Fruit fly (Drosophila melanogaster) whole organism, embryonic: ENCODE measurements around the gene CG33490.

ENCODE experiments used
- C15 ChIP-seq: fragments of 200-800 bp; sonication (Bioruptor generic); IDR thresholded peaks from 3 replicates; pipeline ENCODE4 v1.3.6; 2022; ENCODE audit warnings: missing biosample characterization, missing genetic modification characterization
- CG10274 ChIP-seq: fragments of 200-800 bp; sonication (Bioruptor generic); optimal IDR thresholded peaks from 3 replicates; lab custom pipeline; 2017; ENCODE audit warnings: missing biosample characterization, mild to moderate bottlenecking, missing genetic modification characterization
- CG10543 ChIP-seq: fragments of 200-800 bp; sonication (Bioruptor generic); optimal IDR thresholded peaks from 3 replicates; lab custom pipeline; 2017; ENCODE audit warnings: missing biosample characterization, mild to moderate bottlenecking, missing genetic modification characterization, moderate library complexity
- CG10654 ChIP-seq: fragments of 200-800 bp; sonication (Bioruptor generic); optimal IDR thresholded peaks from 2 replicates; lab custom pipeline; 2016; ENCODE audit warnings: missing biosample characterization, missing genetic modification characterization
- CG11398 ChIP-seq: fragments of 200-800 bp; sonication (Bioruptor generic); optimal IDR thresholded peaks from 2 replicates; lab custom pipeline; 2016; ENCODE audit warnings: missing biosample characterization, missing genetic modification characterization
- CG13123 ChIP-seq: fragments of 200-800 bp; sonication (Bioruptor generic); optimal IDR thresholded peaks from 2 replicates; lab custom pipeline; 2016; ENCODE audit warnings: missing biosample characterization, missing genetic modification characterization
- CG13287 ChIP-seq: fragments of 200-800 bp; sonication (Bioruptor generic); IDR thresholded peaks from 2 replicates; pipeline ENCODE4 v1.3.6; 2022; ENCODE audit warnings: missing biosample characterization, missing genetic modification characterization; ENCODE audit not compliant: partially characterized antibody
- CG13296 ChIP-seq: fragments of 200-800 bp; sonication (Bioruptor generic); optimal IDR thresholded peaks from 3 replicates; lab custom pipeline; 2018; ENCODE audit warnings: missing biosample characterization, mild to moderate bottlenecking, missing genetic modification characterization
- CG14014 ChIP-seq: fragments of 200-800 bp; sonication (Bioruptor generic); IDR thresholded peaks from 2 replicates; pipeline ENCODE4 v1.3.6; 2022; ENCODE audit warnings: missing biosample characterization, missing genetic modification characterization
- CG15514 ChIP-seq: fragments of 200-800 bp; sonication (Bioruptor generic); optimal IDR thresholded peaks from 3 replicates; lab custom pipeline; 2017; ENCODE audit warnings: missing biosample characterization, missing genetic modification characterization, mild to moderate bottlenecking, moderate library complexity, missing genetic modification reagents
- CG1647 ChIP-seq: fragments of 200-800 bp; sonication (Bioruptor generic); optimal IDR thresholded peaks from 3 replicates; lab custom pipeline; 2016; ENCODE audit warnings: missing biosample characterization, missing genetic modification characterization
- CG18262 ChIP-seq: fragments of 200-800 bp; optimal IDR thresholded peaks from 3 replicates; lab custom pipeline; 2019; ENCODE audit warnings: missing biosample characterization, mild to moderate bottlenecking, missing genetic modification characterization, moderate library complexity
- CG2678 ChIP-seq: fragments of 200-800 bp; sonication (Bioruptor generic); optimal IDR thresholded peaks from 3 replicates; lab custom pipeline; 2019; ENCODE audit warnings: missing biosample characterization, mild to moderate bottlenecking, missing genetic modification characterization, moderate library complexity
- CG33557 ChIP-seq: fragments of 200-800 bp; sonication (Bioruptor generic); optimal IDR thresholded peaks from 2 replicates; lab custom pipeline; 2019; ENCODE audit warnings: missing biosample characterization, mild to moderate bottlenecking, missing genetic modification characterization, moderate library complexity
- CG34422 ChIP-seq: fragments of 200-800 bp; sonication (Bioruptor generic); IDR thresholded peaks from 3 replicates; pipeline ENCODE4 v1.3.6; 2022; ENCODE audit warnings: missing biosample characterization, missing genetic modification characterization
- CG4404 ChIP-seq: fragments of 200-800 bp; sonication (Bioruptor generic); IDR thresholded peaks from 2 replicates; pipeline ENCODE4 v1.3.6; 2022; ENCODE audit warnings: missing biosample characterization, missing genetic modification characterization
- CG4617 ChIP-seq: fragments of 200-800 bp; sonication (Bioruptor generic); optimal IDR thresholded peaks from 3 replicates; lab custom pipeline; 2016; ENCODE audit warnings: missing biosample characterization, missing genetic modification characterization, borderline replicate concordance
- CG7745 ChIP-seq: fragments of 200-800 bp; sonication (Bioruptor generic); optimal IDR thresholded peaks from 2 replicates; lab custom pipeline; 2018; ENCODE audit warnings: missing biosample characterization, mild to moderate bottlenecking, missing genetic modification characterization, moderate library complexity
- CG8924 ChIP-seq: fragments of 200-800 bp; optimal IDR thresholded peaks from 3 replicates; lab custom pipeline; 2019; ENCODE audit warnings: missing biosample characterization, mild to moderate bottlenecking, missing genetic modification characterization, moderate library complexity
- CG9437 ChIP-seq: fragments of 200-800 bp; sonication (Bioruptor generic); optimal IDR thresholded peaks from 2 replicates; lab custom pipeline; 2018; ENCODE audit warnings: missing biosample characterization, mild to moderate bottlenecking, missing genetic modification characterization
- Camta ChIP-seq: fragments of 200-800 bp; sonication (Bioruptor generic); optimal IDR thresholded peaks from 2 replicates; lab custom pipeline; 2016; ENCODE audit warnings: missing biosample characterization, missing genetic modification characterization
- Doc3 ChIP-seq: fragments of 200-800 bp; sonication (Bioruptor generic); IDR thresholded peaks from 3 replicates; pipeline ENCODE4 v1.3.6; 2022; ENCODE audit warnings: missing biosample characterization, missing genetic modification characterization; ENCODE audit not compliant: partially characterized antibody
- E2f1 ChIP-seq: fragments of 200-800 bp; sonication (Bioruptor generic); IDR thresholded peaks from 2 replicates; pipeline ENCODE4 v1.3.6; 2022; ENCODE audit warnings: missing biosample characterization, missing genetic modification characterization
- E2f2 ChIP-seq: fragments of 200-800 bp; sonication (Bioruptor generic); IDR thresholded peaks from 2 replicates; pipeline ENCODE4 v1.3.6; 2022; ENCODE audit warnings: missing biosample characterization, missing genetic modification characterization
- HLH4C ChIP-seq: fragments of 200-800 bp; sonication (Bioruptor generic); IDR thresholded peaks from 3 replicates; pipeline ENCODE4 v1.3.6; 2022; ENCODE audit warnings: missing biosample characterization, missing genetic modification characterization; ENCODE audit not compliant: partially characterized antibody
- MTF-1 ChIP-seq: fragments of 200-800 bp; sonication (Bioruptor generic); optimal IDR thresholded peaks from 2 replicates; lab custom pipeline; 2018; ENCODE audit warnings: missing biosample characterization, mild to moderate bottlenecking, missing genetic modification characterization, borderline replicate concordance
- NC2β ChIP-seq: fragments of 200-800 bp; sonication (Bioruptor generic); optimal IDR thresholded peaks from 2 replicates; lab custom pipeline; 2016; ENCODE audit warnings: missing biosample characterization, missing genetic modification characterization
- Opbp ChIP-seq: fragments of 200-800 bp; sonication (Bioruptor generic); IDR thresholded peaks from 3 replicates; pipeline ENCODE4 v1.3.6; 2022; ENCODE audit warnings: missing biosample characterization, missing genetic modification characterization; ENCODE audit not compliant: partially characterized antibody
- Pdp1 ChIP-seq, 2 experiments: fragments of 200-800 bp; sonication (Bioruptor generic); optimal IDR thresholded peaks; 3 replicates each; lab custom pipeline; 2016; ENCODE audit warnings: missing biosample characterization in 2 of 2, missing genetic modification characterization in 2 of 2, mild to moderate bottlenecking in 1 of 2, moderate library complexity in 1 of 2
- Rx ChIP-seq: fragments of 200-800 bp; sonication (Bioruptor generic); IDR thresholded peaks from 2 replicates; pipeline ENCODE4 v1.3.6; 2022; ENCODE audit warnings: missing biosample characterization, missing genetic modification characterization
- Side ChIP-seq: fragments of 200-800 bp; sonication (Bioruptor generic); optimal IDR thresholded peaks from 2 replicates; lab custom pipeline; 2016; ENCODE audit warnings: missing biosample characterization, missing genetic modification characterization
- Taf1 ChIP-seq: fragments of 200-800 bp; sonication (Bioruptor generic); IDR thresholded peaks from 2 replicates; pipeline ENCODE4 v1.3.6; 2022; ENCODE audit warnings: missing biosample characterization, missing genetic modification characterization
- ab ChIP-seq: fragments of 200-800 bp; sonication (Bioruptor generic); optimal IDR thresholded peaks from 2 replicates; lab custom pipeline; 2016; ENCODE audit warnings: missing biosample characterization, missing genetic modification characterization
- ac ChIP-seq: fragments of 200-800 bp; sonication (Bioruptor generic); optimal IDR thresholded peaks from 3 replicates; lab custom pipeline; 2017; ENCODE audit warnings: missing biosample characterization, mild to moderate bottlenecking, missing genetic modification characterization
- bbx ChIP-seq: fragments of 200-800 bp; sonication (Bioruptor generic); IDR thresholded peaks from 2 replicates; pipeline ENCODE4 v1.3.6; 2022; ENCODE audit warnings: missing biosample characterization, missing genetic modification characterization; ENCODE audit not compliant: partially characterized antibody
- cad ChIP-seq: fragments of >200 bp; optimal IDR thresholded peaks from 2 replicates; lab custom pipeline; 2017; ENCODE audit warnings: missing biosample characterization, missing genetic modification characterization
- dpn ChIP-seq, 2 experiments: fragments of 200-800 bp; sonication (Bioruptor generic); optimal IDR thresholded peaks; 3 replicates each; lab custom pipeline; 2016; ENCODE audit warnings: missing biosample characterization in 2 of 2, missing genetic modification characterization in 2 of 2
- ems ChIP-seq: fragments of 200-800 bp; sonication (Bioruptor generic); optimal IDR thresholded peaks from 3 replicates; lab custom pipeline; 2016; ENCODE audit warnings: missing biosample characterization, missing genetic modification characterization
- fru ChIP-seq: fragments of >200 bp; optimal IDR thresholded peaks from 2 replicates; lab custom pipeline; 2017
- grn ChIP-seq: fragments of 200-800 bp; sonication (Bioruptor generic); optimal IDR thresholded peaks from 3 replicates; lab custom pipeline; 2017; ENCODE audit warnings: missing biosample characterization, missing genetic modification characterization
- kay ChIP-seq: fragments of 200-800 bp; sonication (Bioruptor generic); optimal IDR thresholded peaks from 2 replicates; lab custom pipeline; 2016; ENCODE audit warnings: missing biosample characterization, missing genetic modification characterization
- ken ChIP-seq: fragments of 200-800 bp; sonication (Bioruptor generic); IDR thresholded peaks from 3 replicates; pipeline ENCODE4 v1.3.6; 2022; ENCODE audit warnings: missing biosample characterization, missing genetic modification characterization
- phol ChIP-seq: fragments of 200-800 bp; sonication (Bioruptor generic); optimal IDR thresholded peaks from 3 replicates; lab custom pipeline; 2018; ENCODE audit warnings: missing biosample characterization, mild to moderate bottlenecking, missing genetic modification characterization, moderate library complexity
- pros ChIP-seq: fragments of 200-800 bp; sonication (Bioruptor generic); optimal IDR thresholded peaks from 3 replicates; lab custom pipeline; 2019; ENCODE audit warnings: missing biosample characterization, mild to moderate bottlenecking, missing genetic modification characterization, moderate library complexity
- sens ChIP-seq: fragments of 200-800 bp; sonication (Bioruptor generic); peaks from one replicate; lab custom pipeline; 2016; ENCODE audit warnings: missing biosample characterization, missing genetic modification characterization
- sim ChIP-seq: fragments of 200-800 bp; sonication (Bioruptor generic); IDR thresholded peaks from 2 replicates; pipeline ENCODE4 v1.3.6; 2022; ENCODE audit warnings: missing biosample characterization, missing genetic modification characterization
- tin ChIP-seq: fragments of 200-800 bp; sonication (Bioruptor generic); optimal IDR thresholded peaks from 3 replicates; lab custom pipeline; 2016; ENCODE audit warnings: missing biosample characterization, missing genetic modification characterization
- tll ChIP-seq, 2 experiments: fragments of 200-800 bp in 1 of 2; fragments of >200 bp in 1 of 2; sonication (Bioruptor generic) in 1 of 2; optimal IDR thresholded peaks; 2 replicates each; lab custom pipeline; 2017 to 2019; ENCODE audit warnings: missing biosample characterization in 2 of 2, missing genetic modification characterization in 2 of 2, mild to moderate bottlenecking in 1 of 2, moderate library complexity in 1 of 2
- trem ChIP-seq: fragments of 200-800 bp; optimal IDR thresholded peaks from 3 replicates; lab custom pipeline; 2019; ENCODE audit warnings: missing biosample characterization, mild to moderate bottlenecking, missing genetic modification characterization, moderate library complexity
- usp ChIP-seq: fragments of >200 bp; optimal IDR thresholded peaks from 2 replicates; lab custom pipeline; 2017; ENCODE audit warnings: missing biosample characterization, missing genetic modification characterization
- vnd ChIP-seq: fragments of 200-800 bp; sonication (Bioruptor generic); IDR thresholded peaks from 3 replicates; pipeline ENCODE4 v1.3.6; 2022; ENCODE audit warnings: missing biosample characterization, missing genetic modification characterization; ENCODE audit not compliant: partially characterized antibody

Gene CG33490

DNA sequence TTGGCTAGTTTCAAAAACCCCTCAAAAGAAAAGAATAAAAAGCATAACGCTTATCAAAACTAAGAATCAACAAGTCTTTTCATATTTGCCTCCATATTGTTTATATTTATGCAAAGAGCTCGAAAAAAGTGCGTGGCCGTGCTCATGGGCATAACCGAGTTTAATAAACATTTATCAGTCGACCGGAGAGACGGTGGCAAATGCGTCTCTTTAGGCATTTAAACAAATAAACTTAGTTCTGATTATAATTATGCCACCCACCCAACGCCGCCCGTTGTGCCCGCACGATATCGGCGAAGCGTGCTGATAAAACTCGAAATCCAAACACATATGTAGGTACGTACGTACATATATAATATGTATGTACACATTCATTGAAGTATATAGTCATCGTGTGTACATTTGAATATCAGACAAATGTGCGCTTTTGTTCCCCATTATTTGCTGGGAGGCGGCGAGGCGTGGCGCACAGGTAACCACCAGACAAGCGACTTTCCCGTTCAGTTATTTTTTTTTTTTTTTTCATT, 46.0 kb downstream of the CG33490 start (continued):
- TF ChIP-seq kay (no peak), Camta (GFP tag; lab: Kevin White, UChicago) (no peak), phol (tag; lab: Kevin White, UChicago) (no peak), CG33557 (GFP tag; lab: Kevin White, UChicago) (no peak), CG9437 (GFP tag; lab: Kevin White, UChicago) (no peak), ems (no peak), bbx (GFP tag; lab: Robert Waterston, UW) (no peak), CG13296 (GFP tag; lab: Kevin White, UChicago) (peak; percentile 61), ken (GFP tag; lab: Robert Waterston, UW) (no peak), cad (GFP tag; lab: Kevin White, UChicago) (no peak), NC2β (GFP tag; lab: Kevin White, UChicago) (no peak), CG15514 (GFP tag; lab: Kevin White, UChicago) (peak; percentile 34), E2f1 (GFP tag; lab: Robert Waterston, UW) (no peak), Opbp (GFP tag; lab: Robert Waterston, UW) (no peak), vnd (no peak), CG10543 (GFP tag; lab: Kevin White, UChicago) (peak; percentile 65), HLH4C (GFP tag; lab: Robert Waterston, UW) (no peak), sim (GFP tag; lab: Robert Waterston, UW) (no peak), CG4617 (GFP tag; lab: Kevin White, UChicago) (no peak), ac (GFP tag; lab: Kevin White, UChicago) (no peak), Doc3 (GFP tag; lab: Robert Waterston, UW) (no peak), trem (tag; lab: Kevin White, UChicago) (no peak), Rx (GFP tag; lab: Robert Waterston, UW) (no peak), CG18262 (tag; lab: Kevin White, UChicago) (no peak), dpn (GFP tag; optimal IDR thresholded peaks at IDR 0.05; lab: Kevin White, UChicago) (no peak), fru (lab: Kevin White, UChicago) (no peak), tin (GFP tag; lab: Kevin White, UChicago) (no peak), E2f2 (GFP tag; lab: Robert Waterston, UW) (no peak), Taf1 (GFP tag; lab: Robert Waterston, UW) (no peak), grn (GFP tag; lab: Kevin White, UChicago) (peak; percentile 51), CG10274 (no peak), ab (no peak), CG7745 (tag; lab: Kevin White, UChicago) (no peak), CG8924 (tag; lab: Kevin White, UChicago) (peak; percentile 38), Pdp1 (GFP tag; optimal IDR thresholded peaks at IDR 0.05; lab: Kevin White, UChicago) (peak in 1 of 2 experiments; percentile 43), CG4404 (no peak), MTF-1 (peak; percentile 17), CG11398 (GFP tag; lab: Kevin White, UChicago) (no peak), CG14014 (peak; percentile 37; the same call in 1 of the 2 replicates), CG13287 (GFP tag; lab: Robert Waterston, UW) (no peak), CG10654 (GFP tag; lab: Kevin White, UChicago) (no peak), CG13123 (GFP tag; lab: Kevin White, UChicago) (no peak), pros (GFP tag; lab: Kevin White, UChicago) (peak; percentile 44), CG2678 (tag; lab: Kevin White, UChicago) (peak; percentile 65), tll (GFP tag; optimal IDR thresholded peaks at IDR 0.05; lab: Kevin White, UChicago) (no peak), Side (no peak), CG1647 (GFP tag; lab: Kevin White, UChicago) (no peak), usp (GFP tag; lab: Kevin White, UChicago) (no peak), sens (GFP tag; lab: Kevin White, UChicago) (peak; percentile 82), C15 (GFP tag; lab: Robert Waterston, UW) (no peak), CG34422 (GFP tag; lab: Robert Waterston, UW) (no peak)
